Worm (Caenorhabditis elegans) whole organism, L4/young adult: ENCODE data around the gene pbo-1.

Source experiments
- W03F9.2 ChIP-seq: fragments of 150-350 bp; optimal IDR thresholded peaks from 2 replicates; lab custom pipeline; 2014; ENCODE audit warnings: missing biosample characterization, missing genetic modification characterization
- dao-5 ChIP-seq: sonication (generic microtip); optimal IDR thresholded peaks from 2 replicates; lab custom pipeline; 2016; ENCODE audit warnings: missing genotype, missing genetic modification characterization, moderate library complexity, missing compliant biosample characterization
- him-1 ChIP-seq: sonication (generic microtip); optimal IDR thresholded peaks from 2 replicates; lab custom pipeline; 2016; ENCODE audit warnings: missing genotype, missing genetic modification reagents, missing genetic modification characterization, missing compliant biosample characterization

DNA sequence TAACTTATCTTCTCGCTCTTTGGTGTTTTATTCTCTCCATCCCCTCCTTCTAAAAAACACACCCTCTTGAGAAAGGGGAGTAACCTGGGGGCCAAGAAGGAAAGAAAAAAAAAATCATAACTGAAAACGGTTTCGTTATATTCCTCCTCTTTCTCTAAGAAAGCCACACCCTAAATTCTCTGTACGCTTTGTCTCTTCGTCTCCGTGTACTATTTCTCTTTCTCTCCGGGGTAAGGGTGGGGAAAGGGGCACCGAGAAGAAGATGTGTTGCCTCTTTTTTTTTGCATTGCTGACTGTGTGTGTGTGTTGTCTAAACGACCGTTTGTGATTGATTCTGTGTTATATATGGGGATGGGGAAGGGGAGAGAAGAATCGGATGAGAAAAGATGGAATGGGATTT, 30.1 kb downstream of the pbo-1 start:
- TF ChIP-seq him-1 (tag; lab: Kevin White, UChicago), result no peak
- no peak for TF ChIP-seq dao-5 (tag; lab: Kevin White, UChicago)
- no peak for TF ChIP-seq W03F9.2 (tag; lab: Kevin White, UChicago)
